Worm (Caenorhabditis elegans) whole organism, young adult: Measurements from ENCODE around the gene R03G8.1.

Source experiments
- B0019.2 ChIP-seq: fragments of 200-800 bp; sonication (Bioruptor generic); conservative IDR thresholded peaks from 2 replicates; pipeline ENCODE4 v1.3.6; 2022; ENCODE audit warnings: missing genetic modification reagents, missing genetic modification characterization, missing compliant biosample characterization
- B0261.1 ChIP-seq: sonication (generic microtip); optimal IDR thresholded peaks from 2 replicates; lab custom pipeline; 2016; ENCODE audit warnings: mild to moderate bottlenecking, missing genetic modification characterization, moderate library complexity, missing compliant biosample characterization
- C06A6.2 ChIP-seq: fragments of 200-800 bp; sonication (Bioruptor generic); conservative IDR thresholded peaks from 2 replicates; pipeline ENCODE4 v1.3.6; 2022; ENCODE audit warnings: missing genetic modification characterization, missing compliant biosample characterization
- F33H1.4 ChIP-seq: fragments of 200-800 bp; sonication (Bioruptor generic); IDR thresholded peaks from 2 replicates; pipeline ENCODE4 v1.3.6; 2022; ENCODE audit warnings: missing genetic modification reagents, missing genetic modification characterization, missing compliant biosample characterization
- F37B4.10 ChIP-seq: fragments of 200-800 bp; sonication (Bioruptor generic); IDR thresholded peaks from 2 replicates; pipeline ENCODE4 v1.3.6; 2022; ENCODE audit warnings: missing genetic modification characterization, missing compliant biosample characterization
- F39B2.1 ChIP-seq: fragments of 200-800 bp; sonication (Bioruptor generic); IDR thresholded peaks from 2 replicates; pipeline ENCODE4 v1.3.6; 2022; ENCODE audit warnings: missing genetic modification reagents, missing genetic modification characterization, missing compliant biosample characterization
- K11D2.4 ChIP-seq: fragments of 200-800 bp; sonication (Bioruptor generic); IDR thresholded peaks from 2 replicates; pipeline ENCODE4 v1.3.6; 2022; ENCODE audit warnings: missing genetic modification reagents, missing genetic modification characterization, missing compliant biosample characterization
- Y67H2A.10 ChIP-seq: fragments of 200-800 bp; sonication (Bioruptor generic); conservative IDR thresholded peaks from 2 replicates; pipeline ENCODE4 v1.3.6; 2022; ENCODE audit warnings: missing genetic modification reagents, missing genetic modification characterization, missing compliant biosample characterization
- aptf-3 ChIP-seq: fragments of 200-800 bp; sonication (Bioruptor generic); IDR thresholded peaks from 2 replicates; pipeline ENCODE4 v1.3.6; 2022; ENCODE audit warnings: missing genetic modification characterization, missing compliant biosample characterization
- atf-7 ChIP-seq: sonication (generic microtip); optimal IDR thresholded peaks from 2 replicates; lab custom pipeline; 2017; ENCODE audit warnings: mild to moderate bottlenecking, missing genetic modification characterization, missing compliant biosample characterization
- athp-1 ChIP-seq: sonication (generic microtip); optimal IDR thresholded peaks from 2 replicates; lab custom pipeline; 2017; ENCODE audit warnings: mild to moderate bottlenecking, missing genetic modification characterization, missing compliant biosample characterization
- attf-3 ChIP-seq: fragments of 200-800 bp; sonication (Bioruptor generic); conservative IDR thresholded peaks from 2 replicates; pipeline ENCODE4 v1.3.6; 2022; ENCODE audit warnings: missing genetic modification reagents, missing genetic modification characterization, missing compliant biosample characterization
- attf-6 ChIP-seq: fragments of 200-800 bp; sonication (Bioruptor generic); IDR thresholded peaks from 2 replicates; pipeline ENCODE4 v1.3.6; 2022; ENCODE audit warnings: missing genetic modification reagents, missing genetic modification characterization, missing compliant biosample characterization
- bed-1 ChIP-seq: fragments of 200-800 bp; sonication (Bioruptor generic); IDR thresholded peaks from 2 replicates; pipeline ENCODE4 v1.3.6; 2022; ENCODE audit warnings: missing genetic modification reagents, missing genetic modification characterization, missing compliant biosample characterization
- bed-2 ChIP-seq: fragments of 200-800 bp; sonication (Bioruptor generic); IDR thresholded peaks from 2 replicates; pipeline ENCODE4 v1.3.6; 2022; ENCODE audit warnings: missing genetic modification reagents, missing genetic modification characterization, missing compliant biosample characterization
- ceh-79 ChIP-seq: sonication (generic microtip); optimal IDR thresholded peaks from 2 replicates; lab custom pipeline; 2017; ENCODE audit warnings: mild to moderate bottlenecking, missing genetic modification characterization, missing compliant biosample characterization
- die-1 ChIP-seq: sonication (generic microtip); optimal IDR thresholded peaks from 2 replicates; lab custom pipeline; 2016; ENCODE audit warnings: missing genotype, mild to moderate bottlenecking, missing genetic modification characterization, missing compliant biosample characterization
- dox-1 ChIP-seq: fragments of 200-800 bp; sonication (Bioruptor generic); IDR thresholded peaks from 2 replicates; pipeline ENCODE4 v1.3.6; 2022; ENCODE audit warnings: missing genetic modification reagents, missing genetic modification characterization, missing compliant biosample characterization
- egl-44 ChIP-seq: fragments of 200-800 bp; sonication (Bioruptor generic); IDR thresholded peaks from 2 replicates; pipeline ENCODE4 v1.3.6; 2022; ENCODE audit warnings: missing genetic modification reagents, missing genetic modification characterization, missing compliant biosample characterization
- egrh-3 ChIP-seq: fragments of 200-800 bp; sonication (Bioruptor generic); IDR thresholded peaks from 2 replicates; pipeline ENCODE4 v1.3.6; 2022; ENCODE audit warnings: missing genetic modification reagents, missing genetic modification characterization, missing compliant biosample characterization
- ekl-4 ChIP-seq: fragments of 200-800 bp; sonication (Bioruptor generic); IDR thresholded peaks from 2 replicates; pipeline ENCODE4 v1.3.6; 2022; ENCODE audit warnings: missing genetic modification reagents, missing genetic modification characterization, missing compliant biosample characterization
- ets-4 ChIP-seq: fragments of 200-800 bp; sonication (Bioruptor generic); optimal IDR thresholded peaks from 2 replicates; lab custom pipeline; 2018; ENCODE audit warnings: mild to moderate bottlenecking, missing genetic modification characterization, missing compliant biosample characterization
- fkh-3 ChIP-seq: sonication (generic microtip); optimal IDR thresholded peaks from 2 replicates; lab custom pipeline; 2016; ENCODE audit warnings: mild to moderate bottlenecking, missing genetic modification characterization, missing compliant biosample characterization
- gei-17 ChIP-seq: fragments of 200-800 bp; sonication (Bioruptor generic); optimal IDR thresholded peaks from 2 replicates; lab custom pipeline; 2018; ENCODE audit warnings: mild to moderate bottlenecking, missing genetic modification characterization, missing compliant biosample characterization
- hlh-12 ChIP-seq: sonication (generic microtip); optimal IDR thresholded peaks from 2 replicates; lab custom pipeline; 2016; ENCODE audit warnings: missing genetic modification characterization, missing compliant biosample characterization
- hmg-1.2 ChIP-seq: fragments of 200-800 bp; sonication (Bioruptor generic); IDR thresholded peaks from 2 replicates; pipeline ENCODE4 v1.3.6; 2022; ENCODE audit warnings: missing genetic modification reagents, missing genetic modification characterization, missing compliant biosample characterization
- lag-1 ChIP-seq: fragments of 200-800 bp; sonication (Bioruptor generic); IDR thresholded peaks from 2 replicates; pipeline ENCODE4 v1.3.6; 2022; ENCODE audit warnings: missing genetic modification reagents, missing genetic modification characterization, missing compliant biosample characterization
- lin-26 ChIP-seq: fragments of 200-800 bp; sonication (Bioruptor generic); IDR thresholded peaks from 2 replicates; pipeline ENCODE4 v1.3.6; 2022; ENCODE audit warnings: missing genetic modification reagents, missing genetic modification characterization, missing compliant biosample characterization
- lin-40 ChIP-seq: sonication (generic microtip); optimal IDR thresholded peaks from 2 replicates; lab custom pipeline; 2016; ENCODE audit warnings: missing genetic modification characterization, mild to moderate bottlenecking, missing compliant biosample characterization, missing genotype, missing genetic modification reagents
- lsl-1 ChIP-seq: fragments of 200-800 bp; sonication (Bioruptor generic); optimal IDR thresholded peaks from 2 replicates; lab custom pipeline; 2018; ENCODE audit warnings: mild to moderate bottlenecking, missing genetic modification characterization, moderate library complexity, missing compliant biosample characterization
- madf-3 ChIP-seq: fragments of 200-800 bp; sonication (Bioruptor generic); IDR thresholded peaks from 2 replicates; pipeline ENCODE4 v1.3.6; 2022; ENCODE audit warnings: missing genetic modification reagents, missing genetic modification characterization, missing compliant biosample characterization
- madf-6 ChIP-seq: fragments of 200-800 bp; sonication (Bioruptor generic); IDR thresholded peaks from 2 replicates; pipeline ENCODE4 v1.3.6; 2022; ENCODE audit warnings: missing genetic modification reagents, missing genetic modification characterization, missing compliant biosample characterization
- mes-4 ChIP-seq: sonication (generic microtip); optimal IDR thresholded peaks from 2 replicates; lab custom pipeline; 2016; ENCODE audit warnings: missing genotype, missing genetic modification characterization, missing compliant biosample characterization
- nfya-2 ChIP-seq: fragments of 200-800 bp; sonication (Bioruptor generic); IDR thresholded peaks from 2 replicates; pipeline ENCODE4 v1.3.6; 2022; ENCODE audit warnings: missing genetic modification reagents, missing genetic modification characterization, missing compliant biosample characterization
- nhr-179 ChIP-seq: sonication (generic microtip); optimal IDR thresholded peaks from 2 replicates; lab custom pipeline; 2016; ENCODE audit warnings: mild to moderate bottlenecking, missing genetic modification characterization, missing compliant biosample characterization
- nhr-80 ChIP-seq: sonication (generic microtip); optimal IDR thresholded peaks from 2 replicates; lab custom pipeline; 2016; ENCODE audit warnings: missing genetic modification characterization, missing compliant biosample characterization
- rec-8 ChIP-seq, 2 experiments: sonication (generic microtip); optimal IDR thresholded peaks; 2 replicates each; lab custom pipeline; 2016; ENCODE audit warnings: mild to moderate bottlenecking in 2 of 2, missing genetic modification characterization in 2 of 2, missing genetic modification reagents in 2 of 2, missing genotype in 2 of 2, missing biosample characterization in 1 of 2, missing compliant biosample characterization in 1 of 2, moderate library complexity in 1 of 2
- repo-1 ChIP-seq: sonication (generic microtip); optimal IDR thresholded peaks from 2 replicates; lab custom pipeline; 2017; ENCODE audit warnings: mild to moderate bottlenecking, missing genetic modification characterization, missing compliant biosample characterization
- snpc-1.1 ChIP-seq: sonication (generic microtip); optimal IDR thresholded peaks from 2 replicates; lab custom pipeline; 2017; ENCODE audit warnings: missing genetic modification characterization, mild to moderate bottlenecking, missing compliant biosample characterization, antibody characterized with exemption, moderate library complexity, missing genotype, missing genetic modification reagents; ENCODE audit not compliant: insufficient read depth
- snpc-1.3 ChIP-seq: sonication (generic microtip); optimal IDR thresholded peaks from 2 replicates; lab custom pipeline; 2017; ENCODE audit warnings: missing genetic modification characterization, mild to moderate bottlenecking, missing compliant biosample characterization, antibody characterized with exemption, moderate library complexity, missing genotype, missing genetic modification reagents; ENCODE audit not compliant: insufficient read depth
- snpc-3.4 ChIP-seq: sonication (generic microtip); optimal IDR thresholded peaks from 2 replicates; lab custom pipeline; 2017; ENCODE audit warnings: missing genetic modification characterization, mild to moderate bottlenecking, missing compliant biosample characterization, antibody characterized with exemption, moderate library complexity, missing genotype, missing genetic modification reagents
- somi-1 ChIP-seq: fragments of 200-800 bp; sonication (Bioruptor generic); optimal IDR thresholded peaks from 2 replicates; lab custom pipeline; 2018; ENCODE audit warnings: mild to moderate bottlenecking, missing genetic modification characterization, missing compliant biosample characterization
- tbx-9 ChIP-seq: sonication (generic microtip); optimal IDR thresholded peaks from 2 replicates; lab custom pipeline; 2016; ENCODE audit warnings: borderline replicate concordance, missing genetic modification characterization, inconsistent platforms, missing compliant biosample characterization
- tlf-1 ChIP-seq: fragments of 200-800 bp; sonication (Bioruptor generic); optimal IDR thresholded peaks from 2 replicates; lab custom pipeline; 2018; ENCODE audit warnings: mild to moderate bottlenecking, missing genetic modification characterization, missing compliant biosample characterization
- unc-130 ChIP-seq: sonication (generic microtip); optimal IDR thresholded peaks from 2 replicates; lab custom pipeline; 2016; ENCODE audit warnings: missing genetic modification reagents, missing genetic modification characterization, missing compliant biosample characterization
- xnd-1 ChIP-seq: sonication (generic microtip); optimal IDR thresholded peaks from 2 replicates; lab custom pipeline; 2016; ENCODE audit warnings: missing genotype, missing genetic modification reagents, missing genetic modification characterization, missing compliant biosample characterization
- ztf-25 ChIP-seq: fragments of 200-800 bp; sonication (Bioruptor generic); IDR thresholded peaks from 2 replicates; pipeline ENCODE4 v1.3.6; 2022; ENCODE audit warnings: missing genetic modification reagents, missing genetic modification characterization, missing compliant biosample characterization
- ztf-26 ChIP-seq: sonication (generic microtip); optimal IDR thresholded peaks from 2 replicates; lab custom pipeline; 2017; ENCODE audit warnings: missing genetic modification characterization, missing compliant biosample characterization
- ztf-28 ChIP-seq: fragments of 200-800 bp; sonication (Bioruptor generic); IDR thresholded peaks from 2 replicates; pipeline ENCODE4 v1.3.6; 2022; ENCODE audit warnings: missing genetic modification reagents, missing genetic modification characterization, missing compliant biosample characterization
- ztf-6 ChIP-seq: fragments of 200-800 bp; sonication (Bioruptor generic); IDR thresholded peaks from 2 replicates; pipeline ENCODE4 v1.3.6; 2022; ENCODE audit warnings: missing genetic modification reagents, missing genetic modification characterization, missing compliant biosample characterization

Gene R03G8.1

ce11 chrX:13104966-13105365 lies 20.6 kb downstream of the R03G8.1 start, which contains the start of gene F17H10.1 (continued):
- TF ChIP-seq ztf-25 (GFP tag; lab: Robert Waterston, UW) = no peak
- peak; percentile 1 for TF ChIP-seq B0261.1 (tag; lab: Kevin White, UChicago)
- no peak for TF ChIP-seq nfya-2
- TF ChIP-seq B0019.2 (GFP tag; lab: Robert Waterston, UW) = no peak
- peak; percentile 95 for TF ChIP-seq ets-4 (GFP tag; lab: Kevin White, UChicago)
- no peak for TF ChIP-seq hlh-12 (tag; lab: Kevin White, UChicago)
- TF ChIP-seq repo-1 = peak; percentile 66
- no peak for TF ChIP-seq ztf-28 (GFP tag; lab: Robert Waterston, UW)
- no peak for TF ChIP-seq egl-44 (GFP tag; lab: Robert Waterston, UW)
- TF ChIP-seq unc-130 (GFP tag; lab: Kevin White, UChicago) = no peak
- TF ChIP-seq xnd-1 (tag; lab: Kevin White, UChicago) = no peak
- no peak for TF ChIP-seq fkh-3
- no peak for TF ChIP-seq nhr-179 (tag; lab: Kevin White, UChicago)
- TF ChIP-seq snpc-1.3 (tag; lab: Kevin White, UChicago) = no peak
- TF ChIP-seq dox-1 (GFP tag; lab: Robert Waterston, UW) = peak; percentile 75
- TF ChIP-seq lin-26 (GFP tag; lab: Robert Waterston, UW) = peak; percentile 70; the same call in 1 of the 2 replicates
- TF ChIP-seq nhr-80 (tag; lab: Kevin White, UChicago) = peak; percentile 88
- peak; percentile 71 for TF ChIP-seq gei-17 (GFP tag; lab: Kevin White, UChicago)
- no peak for TF ChIP-seq attf-6
- peak; percentile 85 for TF ChIP-seq atf-7 (tag; lab: Kevin White, UChicago)
- no peak for TF ChIP-seq snpc-1.1 (tag; lab: Kevin White, UChicago)
- peak; percentile 47 for TF ChIP-seq hmg-1.2
- TF ChIP-seq mes-4 = no peak
- TF ChIP-seq bed-2 (GFP tag; lab: Robert Waterston, UW) = no peak
- 0 out of 2 replicates have a peak, but pooled peaks have one; percentile 21 for TF ChIP-seq ztf-6 (GFP tag; lab: Robert Waterston, UW)
- TF ChIP-seq F37B4.10 (GFP tag; lab: Robert Waterston, UW) = no peak
- TF ChIP-seq aptf-3 (GFP tag; lab: Robert Waterston, UW) = no peak
- TF ChIP-seq somi-1 (GFP tag; lab: Kevin White, UChicago) = peak; percentile 94
- peak; percentile 91 for TF ChIP-seq ztf-26 (tag; lab: Kevin White, UChicago)
- TF ChIP-seq ceh-79 (tag; lab: Kevin White, UChicago) = no peak
- TF ChIP-seq madf-3 = no peak
- TF ChIP-seq C06A6.2 (GFP tag; lab: Robert Waterston, UW) = peak; percentile 68
- no peak for TF ChIP-seq snpc-3.4 (tag; lab: Kevin White, UChicago)
- no peak for TF ChIP-seq athp-1 (tag; lab: Kevin White, UChicago)
- peak; percentile 66 for TF ChIP-seq die-1 (tag; lab: Kevin White, UChicago)
- peak; percentile 36 for TF ChIP-seq madf-6 (GFP tag; lab: Robert Waterston, UW)
- no peak for TF ChIP-seq rec-8 (tag; optimal IDR thresholded peaks at IDR 0.05; lab: Kevin White, UChicago)
- peak; percentile 54 for TF ChIP-seq ekl-4 (GFP tag; lab: Robert Waterston, UW)
- peak; percentile 84 for TF ChIP-seq tlf-1 (GFP tag; lab: Kevin White, UChicago)
- TF ChIP-seq F39B2.1 (GFP tag; lab: Robert Waterston, UW) = no peak
- TF ChIP-seq K11D2.4 (GFP tag; lab: Robert Waterston, UW) = peak; percentile 91
- no peak for TF ChIP-seq F33H1.4 (GFP tag; lab: Robert Waterston, UW)
- TF ChIP-seq lsl-1 (GFP tag; lab: Kevin White, UChicago) = no peak
- no peak for TF ChIP-seq tbx-9 (tag; lab: Kevin White, UChicago)
- peak; percentile 82 for TF ChIP-seq lin-40 (tag; lab: Kevin White, UChicago)
- no peak for TF ChIP-seq egrh-3 (GFP tag; lab: Robert Waterston, UW)
- no peak for TF ChIP-seq Y67H2A.10 (GFP tag; lab: Robert Waterston, UW)
- no peak for TF ChIP-seq attf-3 (GFP tag; lab: Robert Waterston, UW)
- TF ChIP-seq bed-1 = no peak
- no peak for TF ChIP-seq lag-1 (GFP tag; lab: Robert Waterston, UW)
